Worm (Caenorhabditis elegans) whole organism, L1 larva: ENCODE results near the gene Y82E9BR.19.

ENCODE experiments used
- C34B4.2 ChIP-seq: sonication (generic microtip); optimal IDR thresholded peaks from 2 replicates; lab custom pipeline; 2017; ENCODE audit warnings: mild to moderate bottlenecking, missing genetic modification characterization, missing compliant biosample characterization
- F16B12.6 ChIP-seq: fragments of 150-350 bp; optimal IDR thresholded peaks from 2 replicates; lab custom pipeline; 2014; ENCODE audit warnings: missing biosample characterization, missing genetic modification characterization
- alr-1 ChIP-seq: fragments of 200-800 bp; sonication (Bioruptor generic); optimal IDR thresholded peaks from 2 replicates; lab custom pipeline; 2018; ENCODE audit warnings: borderline replicate concordance, mild to moderate bottlenecking, missing genetic modification characterization, missing compliant biosample characterization
- aly-2 ChIP-seq: fragments of 150-350 bp; optimal IDR thresholded peaks from 2 replicates; lab custom pipeline; 2014; ENCODE audit warnings: missing biosample characterization, missing genetic modification characterization
- blmp-1 ChIP-seq: fragments of 150-350 bp; optimal IDR thresholded peaks from 2 replicates; lab custom pipeline; 2014; ENCODE audit warnings: missing biosample characterization, missing genetic modification characterization
- ceh-82 ChIP-seq, 3 experiments: fragments of 150-350 bp in 1 of 3; sonication (generic microtip) in 2 of 3; optimal IDR thresholded peaks; 2 replicates each; lab custom pipeline; 2014 to 2017; ENCODE audit warnings: missing biosample characterization in 3 of 3, missing genetic modification characterization in 3 of 3
- ces-1 ChIP-seq: fragments of 150-350 bp; optimal IDR thresholded peaks from 2 replicates; lab custom pipeline; 2014; ENCODE audit warnings: missing biosample characterization, missing genetic modification reagents, missing genetic modification characterization
- dpl-1 ChIP-seq, 3 experiments: fragments of 150-350 bp in 2 of 3; sonication (generic microtip) in 1 of 3; optimal IDR thresholded peaks; 2 replicates each; lab custom pipeline; 2014 to 2017; ENCODE audit warnings: missing biosample characterization in 3 of 3, missing genetic modification characterization in 3 of 3, missing genetic modification reagents in 3 of 3
- efl-1 ChIP-seq, 4 experiments: fragments of 150-350 bp; optimal IDR thresholded peaks in 3 of 4; peaks in 1 of 4; 1 replicate in 1 of 4; 2 replicates in 3 of 4; lab custom pipeline; 2014; ENCODE audit warnings: missing biosample characterization in 2 of 4, missing genetic modification characterization in 2 of 4, missing genetic modification reagents in 2 of 4
- fkh-4 ChIP-seq: sonication (generic microtip); optimal IDR thresholded peaks from 2 replicates; lab custom pipeline; 2016; ENCODE audit warnings: missing compliant biosample characterization, missing genetic modification characterization, borderline replicate concordance
- fos-1 ChIP-seq: fragments of 150-350 bp; optimal IDR thresholded peaks from 2 replicates; lab custom pipeline; 2014; ENCODE audit warnings: missing biosample characterization, missing genetic modification characterization
- grh-1 ChIP-seq: fragments of 200-800 bp; sonication (Bioruptor generic); IDR thresholded peaks from 2 replicates; pipeline ENCODE4 v1.3.6; 2022; ENCODE audit warnings: missing genetic modification reagents, missing genetic modification characterization, missing compliant biosample characterization
- isw-1 ChIP-seq: fragments of 200-800 bp; sonication (Bioruptor generic); IDR thresholded peaks from 2 replicates; pipeline ENCODE4 v1.3.6; 2022; ENCODE audit warnings: missing genetic modification characterization, missing compliant biosample characterization
- lin-13 ChIP-seq: fragments of 150-350 bp; optimal IDR thresholded peaks from 2 replicates; lab custom pipeline; 2014; ENCODE audit warnings: missing biosample characterization, missing genetic modification reagents, missing genetic modification characterization
- lin-14 ChIP-seq: fragments of 200-800 bp; sonication (Bioruptor generic); optimal IDR thresholded peaks from 2 replicates; lab custom pipeline; 2018; ENCODE audit warnings: mild to moderate bottlenecking, missing genetic modification characterization, moderate library complexity, missing compliant biosample characterization
- lin-15B ChIP-seq: fragments of 150-350 bp; sonication (generic microtip); optimal IDR thresholded peaks from 3 replicates; lab custom pipeline; 2014; ENCODE audit warnings: missing biosample characterization, missing genetic modification characterization
- lin-35 ChIP-seq, 2 experiments: fragments of 150-350 bp; optimal IDR thresholded peaks; 2 replicates each; lab custom pipeline; 2014; ENCODE audit warnings: missing biosample characterization in 2 of 2, missing genetic modification characterization in 2 of 2, missing genetic modification reagents in 2 of 2
- lin-39 ChIP-seq: fragments of 150-350 bp; optimal IDR thresholded peaks from 2 replicates; lab custom pipeline; 2014; ENCODE audit warnings: missing biosample characterization, missing genetic modification reagents, missing genetic modification characterization
- lsy-2 ChIP-seq, 2 experiments: fragments of 150-350 bp; optimal IDR thresholded peaks; 2 replicates each; lab custom pipeline; 2014; ENCODE audit warnings: missing biosample characterization in 2 of 2, missing genetic modification characterization in 2 of 2
- mdl-1 ChIP-seq, 2 experiments: fragments of 150-350 bp; optimal IDR thresholded peaks; 2 replicates each; lab custom pipeline; 2014 to 2017; ENCODE audit warnings: missing biosample characterization in 2 of 2, missing genetic modification characterization in 2 of 2, inconsistent platforms in 1 of 2
- mep-1 ChIP-seq: fragments of 150-350 bp; optimal IDR thresholded peaks from 2 replicates; lab custom pipeline; 2014; ENCODE audit warnings: missing biosample characterization, missing genetic modification characterization
- nhr-19 ChIP-seq: fragments of 200-800 bp; sonication (Bioruptor generic); conservative IDR thresholded peaks from 2 replicates; pipeline ENCODE4 v1.3.6; 2022; ENCODE audit warnings: missing genetic modification characterization, missing compliant biosample characterization
- nhr-71 ChIP-seq: sonication (generic microtip); optimal IDR thresholded peaks from 2 replicates; lab custom pipeline; 2016; ENCODE audit warnings: mild to moderate bottlenecking, missing genetic modification characterization, moderate library complexity, missing compliant biosample characterization
- nhr-76 ChIP-seq: sonication (generic microtip); optimal IDR thresholded peaks from 2 replicates; lab custom pipeline; 2017; ENCODE audit warnings: missing biosample characterization, missing genetic modification characterization
- nhr-85 ChIP-seq: sonication (generic microtip); peaks from one replicate; lab custom pipeline; 2016; ENCODE audit warnings: missing genetic modification characterization, inconsistent platforms, missing compliant biosample characterization
- nhr-90 ChIP-seq: sonication (generic microtip); optimal IDR thresholded peaks from 2 replicates; lab custom pipeline; 2016; ENCODE audit warnings: mild to moderate bottlenecking, missing genetic modification characterization, missing compliant biosample characterization; ENCODE audit not compliant: poor library complexity
- pag-3 ChIP-seq: sonication (generic microtip); optimal IDR thresholded peaks from 2 replicates; lab custom pipeline; 2017; ENCODE audit warnings: missing genetic modification characterization, mild to moderate bottlenecking, missing compliant biosample characterization, antibody characterized with exemption, borderline replicate concordance; ENCODE audit not compliant: insufficient read depth
- skn-1 ChIP-seq: fragments of 150-350 bp; optimal IDR thresholded peaks from 2 replicates; lab custom pipeline; 2014; ENCODE audit warnings: missing biosample characterization, missing genetic modification characterization
- snpc-4 ChIP-seq: fragments of 150-350 bp; optimal IDR thresholded peaks from 2 replicates; lab custom pipeline; 2014; ENCODE audit warnings: missing biosample characterization, missing genetic modification characterization
- snu-23 ChIP-seq: sonication (generic microtip); optimal IDR thresholded peaks from 2 replicates; lab custom pipeline; 2016; ENCODE audit warnings: missing genetic modification characterization, missing compliant biosample characterization
- sox-4 ChIP-seq: sonication (generic microtip); optimal IDR thresholded peaks from 2 replicates; lab custom pipeline; 2016; ENCODE audit warnings: missing genetic modification characterization, missing compliant biosample characterization
- sup-37 ChIP-seq: fragments of 200-800 bp; sonication (Bioruptor generic); optimal IDR thresholded peaks from 2 replicates; lab custom pipeline; 2018; ENCODE audit warnings: mild to moderate bottlenecking, missing genetic modification characterization, missing compliant biosample characterization
- tbx-2 ChIP-seq: sonication (generic microtip); optimal IDR thresholded peaks from 2 replicates; lab custom pipeline; 2016; ENCODE audit warnings: missing genetic modification characterization, missing compliant biosample characterization
- unc-130 ChIP-seq: fragments of 150-350 bp; optimal IDR thresholded peaks from 2 replicates; lab custom pipeline; 2017; ENCODE audit warnings: missing biosample characterization, missing genetic modification characterization, inconsistent platforms
- unc-30 ChIP-seq: sonication (generic microtip); optimal IDR thresholded peaks from 2 replicates; lab custom pipeline; 2017; ENCODE audit warnings: missing biosample characterization, missing genetic modification characterization
- xbp-1 ChIP-seq: sonication (generic microtip); optimal IDR thresholded peaks from 2 replicates; lab custom pipeline; 2016; ENCODE audit warnings: missing genetic modification characterization, missing compliant biosample characterization
- zip-4 ChIP-seq: fragments of 200-800 bp; sonication (Bioruptor generic); optimal IDR thresholded peaks from 2 replicates; lab custom pipeline; 2018; ENCODE audit warnings: mild to moderate bottlenecking, missing genetic modification characterization, moderate library complexity, missing compliant biosample characterization
- ztf-4 ChIP-seq: fragments of 150-350 bp; optimal IDR thresholded peaks from 2 replicates; lab custom pipeline; 2014; ENCODE audit warnings: missing biosample characterization, missing genetic modification characterization

Y82E9BR.19 gene

DNA sequence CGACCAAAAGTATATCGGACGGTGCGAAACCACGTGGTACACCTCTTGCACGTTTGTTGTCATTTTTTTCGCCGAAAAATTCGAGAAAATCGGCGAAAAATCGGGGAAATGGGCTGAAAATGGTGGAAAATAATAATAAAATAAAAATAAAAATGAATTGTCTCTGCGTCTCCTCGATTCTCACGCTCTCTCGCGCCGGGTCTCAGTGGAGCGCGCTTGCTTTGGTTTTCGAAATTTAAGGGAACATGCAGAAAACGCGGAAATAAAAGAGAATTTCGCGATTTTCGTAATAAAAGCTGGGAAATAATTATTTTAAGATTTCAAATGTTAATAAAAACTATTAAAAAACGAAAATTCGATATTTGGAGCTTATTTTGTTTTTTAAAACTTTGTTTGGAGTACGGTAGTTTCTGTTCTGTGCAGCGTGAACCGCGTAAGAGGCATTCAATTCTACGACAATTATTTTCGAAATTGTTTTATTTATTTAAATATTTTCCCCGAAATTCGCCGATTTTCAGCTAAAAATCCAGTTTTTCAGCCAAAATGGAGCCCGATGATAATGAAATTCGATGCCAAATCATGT lies 824 bp upstream of the Y82E9BR.19 start, which contains the start of the genes ave-1 and M01G5.1:
Gene ave-1 (minus strand): TSS at position 113 of the 583 bp plus-strand sequence.
Gene M01G5.1 (plus strand): TSS at position 539 of the 583 bp plus-strand sequence.
- peak in 1 of 3 experiments; percentile 66 for TF ChIP-seq ceh-82 (tag; optimal IDR thresholded peaks at IDR 0.05; lab: Kevin White, UChicago)
- TF ChIP-seq tbx-2 = peak; percentile 36
- peak; percentile 46 to 49 for TF ChIP-seq efl-1 (optimal IDR thresholded peaks at IDR 0.05; lab: Kevin White, UChicago)
- peak; percentile 63 to 93 for TF ChIP-seq efl-1 (GFP tag; optimal IDR thresholded peaks at IDR 0.05 in 1 of 2; lab: Kevin White, UChicago)
- no peak for TF ChIP-seq fos-1
- TF ChIP-seq lin-13 (GFP tag; lab: Kevin White, UChicago) = peak; percentile 25
- peak; percentile 24 for TF ChIP-seq blmp-1 (tag; lab: Kevin White, UChicago)
- no peak for TF ChIP-seq grh-1 (GFP tag; lab: Robert Waterston, UW)
- TF ChIP-seq snu-23 (GFP tag; lab: Kevin White, UChicago) = peak; percentile 48
- peak; percentile 50 for TF ChIP-seq nhr-85 (tag; lab: Kevin White, UChicago)
- peak; percentile 65 to 75 for TF ChIP-seq lsy-2 (tag; optimal IDR thresholded peaks at IDR 0.05; lab: Kevin White, UChicago)
- peak; percentile 41 for TF ChIP-seq F16B12.6 (tag; lab: Kevin White, UChicago)
- TF ChIP-seq skn-1 (tag; lab: Kevin White, UChicago) = peak; percentile 29
- TF ChIP-seq C34B4.2 (tag; lab: Kevin White, UChicago) = no peak
- no peak for TF ChIP-seq lin-39 (tag; lab: Kevin White, UChicago)
- TF ChIP-seq fkh-4 = no peak
- peak; percentile 41 to 68 (median 50) for TF ChIP-seq dpl-1 (GFP tag; optimal IDR thresholded peaks at IDR 0.05; lab: Kevin White, UChicago)
- no peak for TF ChIP-seq aly-2 (tag; lab: Kevin White, UChicago)
- peak; percentile 39 to 49 for TF ChIP-seq lin-35 (GFP tag; optimal IDR thresholded peaks at IDR 0.05; lab: Kevin White, UChicago)
- peak; percentile 71 for TF ChIP-seq mep-1 (tag; lab: Kevin White, UChicago)
- TF ChIP-seq lin-14 = no peak
- TF ChIP-seq lin-15B (tag; lab: Kevin White, UChicago) = peak; percentile 22
- peak; percentile 9 for TF ChIP-seq nhr-90 (tag; lab: Kevin White, UChicago)
- TF ChIP-seq xbp-1 = peak; percentile 35
- TF ChIP-seq, all 84 proteins: peak for 16

DNA sequence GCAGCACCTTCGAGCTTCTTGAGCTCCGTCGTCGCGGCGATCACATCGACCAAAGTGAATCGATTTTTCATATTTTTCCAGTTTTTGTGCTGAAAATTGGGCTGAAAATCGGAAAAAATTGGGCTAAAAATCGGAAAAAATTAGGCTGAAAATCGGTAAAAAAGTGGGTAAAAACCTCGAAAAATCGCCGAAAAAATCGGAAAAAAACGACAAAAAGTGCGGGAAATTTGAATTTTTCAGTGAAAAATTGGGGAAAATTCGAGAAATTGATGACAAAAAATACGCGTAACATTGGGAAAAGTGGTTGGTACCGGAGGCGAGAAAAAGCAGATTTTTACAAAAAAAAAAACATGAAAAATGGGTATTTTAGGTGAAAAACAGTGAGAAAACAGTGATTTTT lies 11.7 kb downstream of the Y82E9BR.19 start, which contains the start of gene Y82E9BR.18:
Gene Y82E9BR.18 (minus strand): TSS at position 101 of the 400 bp plus-strand sequence.
- TF ChIP-seq nhr-71 (no peak), unc-30 (no peak), lin-15B (tag; lab: Kevin White, UChicago) (no peak), efl-1 (optimal IDR thresholded peaks at IDR 0.05; lab: Kevin White, UChicago) (no peak), efl-1 (GFP tag; optimal IDR thresholded peaks at IDR 0.05 in 1 of 2; lab: Kevin White, UChicago) (peak in 1 of 2 experiments; percentile 78), isw-1 (no peak), unc-130 (tag; lab: Kevin White, UChicago) (no peak)

- no peak for TF ChIP-seq unc-30
- TF ChIP-seq ztf-4 (tag; lab: Kevin White, UChicago) = no peak
- TF ChIP-seq ces-1 (GFP tag; lab: Kevin White, UChicago) = no peak
- no peak for TF ChIP-seq tbx-2
- TF ChIP-seq lin-35 (GFP tag; optimal IDR thresholded peaks at IDR 0.05; lab: Kevin White, UChicago) = no peak
- TF ChIP-seq F16B12.6 (tag; lab: Kevin White, UChicago) = no peak
- TF ChIP-seq pag-3 (tag; lab: Kevin White, UChicago) = no peak
- TF ChIP-seq lin-14 = no peak
- no peak for TF ChIP-seq zip-4 (GFP tag; lab: Kevin White, UChicago)
These were observed 26.5 kb downstream of the Y82E9BR.19 start for ce11 chrIII:1468358-1469305.

- TF ChIP-seq sup-37 (GFP tag; lab: Kevin White, UChicago) (no peak), alr-1 (tag; lab: Kevin White, UChicago) (no peak), sox-4 (tag; lab: Kevin White, UChicago) (no peak), nhr-90 (tag; lab: Kevin White, UChicago) (no peak), nhr-76 (no peak), mdl-1 (tag; optimal IDR thresholded peaks at IDR 0.05; lab: Kevin White, UChicago) (no peak), ztf-4 (tag; lab: Kevin White, UChicago) (no peak), C34B4.2 (tag; lab: Kevin White, UChicago) (no peak), nhr-19 (GFP tag; lab: Robert Waterston, UW) (no peak), snpc-4 (tag; lab: Kevin White, UChicago) (no peak)
These were observed 38.3 kb downstream of the Y82E9BR.19 start for ce11 chrIII:1456859-1457258.
